Fruit fly (Drosophila melanogaster) whole organism: Measurements from ENCODE around the gene CG32110.

Source experiments
- CG8478 ChIP-seq: fragments of >200 bp; optimal IDR thresholded peaks from 2 replicates; lab custom pipeline; 2018; ENCODE audit warnings: inconsistent platforms
- usp ChIP-seq: fragments of >200 bp; optimal IDR thresholded peaks from 2 replicates; lab custom pipeline; 2017; ENCODE audit warnings: missing biosample characterization, missing genetic modification characterization, mixed read lengths

DNA sequence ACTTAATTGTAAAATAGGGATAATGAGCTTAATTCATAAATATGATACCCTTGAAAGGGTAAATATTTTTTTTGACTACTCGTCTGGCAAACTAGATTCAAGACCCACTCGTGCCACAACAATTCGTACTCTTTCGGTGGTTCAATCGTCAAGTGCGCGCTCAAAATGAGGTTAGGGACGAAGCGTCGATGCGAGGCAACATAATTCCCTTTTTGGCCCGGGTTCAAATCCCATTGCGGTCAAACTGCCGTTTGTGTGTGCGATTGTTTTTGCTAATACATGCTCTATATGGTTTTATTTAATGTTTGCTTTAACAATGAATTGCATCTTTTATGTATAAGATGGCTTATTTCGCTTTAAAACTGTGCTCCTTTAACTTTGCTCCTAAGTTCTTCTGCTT is 7.2 kb downstream of the CG32110 start:
- TF ChIP-seq CG8478 (lab: Kevin White, UChicago) (no peak), usp (GFP tag; lab: Kevin White, UChicago) (no peak)
